Worm (Caenorhabditis elegans) whole organism, L3 larva: ENCODE results near the gene clc-3.

Experiments
- R02D3.7 ChIP-seq: fragments of 150-350 bp; optimal IDR thresholded peaks from 2 replicates; lab custom pipeline; 2014; ENCODE audit warnings: missing biosample characterization, missing genetic modification characterization
- ZK546.5 ChIP-seq: sonication (generic microtip); optimal IDR thresholded peaks from 2 replicates; lab custom pipeline; 2017; ENCODE audit warnings: missing biosample characterization, missing genetic modification characterization
- aly-2 ChIP-seq: fragments of 150-350 bp; optimal IDR thresholded peaks from 2 replicates; lab custom pipeline; 2014; ENCODE audit warnings: missing biosample characterization, missing genetic modification characterization
- ama-1 ChIP-seq: fragments of 150-350 bp; optimal IDR thresholded peaks from 2 replicates; lab custom pipeline; 2018
- ceh-16 ChIP-seq: sonication (generic microtip); optimal IDR thresholded peaks from 2 replicates; lab custom pipeline; 2017; ENCODE audit warnings: missing biosample characterization, missing genetic modification characterization
- ceh-82 ChIP-seq: fragments of 150-350 bp; optimal IDR thresholded peaks from 2 replicates; lab custom pipeline; 2014; ENCODE audit warnings: missing biosample characterization, missing genetic modification characterization
- ceh-9 ChIP-seq: sonication (generic microtip); optimal IDR thresholded peaks from 2 replicates; lab custom pipeline; 2018; ENCODE audit warnings: missing biosample characterization, missing genetic modification characterization
- daf-12 ChIP-seq: fragments of 150-350 bp; optimal IDR thresholded peaks from 2 replicates; lab custom pipeline; 2014; ENCODE audit warnings: missing biosample characterization, missing genetic modification reagents, missing genetic modification characterization
- egl-27 ChIP-seq: sonication (generic microtip); optimal IDR thresholded peaks from 4 replicates; lab custom pipeline; 2017; ENCODE audit warnings: missing biosample characterization, missing genetic modification reagents, missing genetic modification characterization
- egl-5 ChIP-seq: fragments of 150-350 bp; optimal IDR thresholded peaks from 2 replicates; lab custom pipeline; 2017; ENCODE audit warnings: missing biosample characterization, missing genetic modification reagents, missing genetic modification characterization, inconsistent platforms
- elt-2 ChIP-seq: sonication (generic microtip); optimal IDR thresholded peaks from 2 replicates; lab custom pipeline; 2016; ENCODE audit warnings: missing genetic modification reagents, mild to moderate bottlenecking, missing genetic modification characterization, missing compliant biosample characterization
- elt-3 ChIP-seq, 3 experiments: fragments of 150-350 bp in 1 of 3; sonication (generic microtip) in 2 of 3; optimal IDR thresholded peaks; 2 replicates in 2 of 3; 4 replicates in 1 of 3; lab custom pipeline; 2014 to 2017; ENCODE audit warnings: missing biosample characterization in 3 of 3, missing genetic modification characterization in 3 of 3
- fkh-10 ChIP-seq: sonication (generic microtip); optimal IDR thresholded peaks from 2 replicates; lab custom pipeline; 2017; ENCODE audit warnings: missing biosample characterization, missing genetic modification reagents, missing genetic modification characterization
- fkh-2 ChIP-seq: fragments of 150-350 bp; optimal IDR thresholded peaks from 2 replicates; lab custom pipeline; 2014; ENCODE audit warnings: missing biosample characterization, missing genetic modification reagents, missing genetic modification characterization
- fos-1 ChIP-seq: fragments of 150-350 bp; optimal IDR thresholded peaks from 2 replicates; lab custom pipeline; 2014; ENCODE audit warnings: missing biosample characterization, missing genetic modification characterization
- hmg-11 ChIP-seq: sonication (generic microtip); optimal IDR thresholded peaks from 2 replicates; lab custom pipeline; 2016; ENCODE audit warnings: missing genetic modification characterization, missing compliant biosample characterization
- jun-1 ChIP-seq: fragments of 150-350 bp; optimal IDR thresholded peaks from 2 replicates; lab custom pipeline; 2014; ENCODE audit warnings: missing biosample characterization, missing genetic modification reagents, missing genetic modification characterization
- lin-15B ChIP-seq: fragments of 150-350 bp; optimal IDR thresholded peaks from 2 replicates; lab custom pipeline; 2014; ENCODE audit warnings: missing biosample characterization, missing genetic modification characterization
- mdl-1 ChIP-seq: fragments of 150-350 bp; optimal IDR thresholded peaks from 2 replicates; lab custom pipeline; 2014; ENCODE audit warnings: missing biosample characterization, missing genetic modification characterization
- mml-1 ChIP-seq: fragments of 150-350 bp; sonication (generic microtip); optimal IDR thresholded peaks from 3 replicates; lab custom pipeline; 2014; ENCODE audit warnings: missing biosample characterization, missing genetic modification characterization
- nfya-1 ChIP-seq: sonication (generic microtip); optimal IDR thresholded peaks from 2 replicates; lab custom pipeline; 2017; ENCODE audit warnings: missing genetic modification characterization, mild to moderate bottlenecking, missing compliant biosample characterization, antibody characterized with exemption, moderate library complexity; ENCODE audit not compliant: insufficient read depth
- nhr-11 ChIP-seq: fragments of 150-350 bp; optimal IDR thresholded peaks from 2 replicates; lab custom pipeline; 2014; ENCODE audit warnings: missing biosample characterization, missing genetic modification characterization
- nhr-12 ChIP-seq: fragments of 150-350 bp; optimal IDR thresholded peaks from 2 replicates; lab custom pipeline; 2014; ENCODE audit warnings: missing biosample characterization, missing genetic modification characterization
- nhr-23 ChIP-seq: fragments of 150-350 bp; optimal IDR thresholded peaks from 2 replicates; lab custom pipeline; 2014; ENCODE audit warnings: missing biosample characterization, missing genetic modification reagents, missing genetic modification characterization
- nhr-237 ChIP-seq: fragments of 150-350 bp; optimal IDR thresholded peaks from 2 replicates; lab custom pipeline; 2014; ENCODE audit warnings: missing biosample characterization, missing genetic modification characterization
- nhr-25 ChIP-seq: sonication (generic microtip); optimal IDR thresholded peaks from 2 replicates; lab custom pipeline; 2017; ENCODE audit warnings: missing biosample characterization, missing genetic modification characterization
- nhr-28 ChIP-seq: fragments of 150-350 bp; optimal IDR thresholded peaks from 2 replicates; lab custom pipeline; 2014; ENCODE audit warnings: missing biosample characterization, missing genetic modification characterization
- nhr-67 ChIP-seq: fragments of 150-350 bp; optimal IDR thresholded peaks from 2 replicates; lab custom pipeline; 2014; ENCODE audit warnings: missing biosample characterization, missing genetic modification characterization
- nhr-76 ChIP-seq: fragments of 150-350 bp; sonication (generic microtip); optimal IDR thresholded peaks from 5 replicates; lab custom pipeline; 2014; ENCODE audit warnings: missing biosample characterization, missing genetic modification characterization
- nhr-77 ChIP-seq: fragments of 150-350 bp; optimal IDR thresholded peaks from 2 replicates; lab custom pipeline; 2014; ENCODE audit warnings: missing biosample characterization, missing genetic modification characterization
- pqm-1 ChIP-seq: fragments of 150-350 bp; optimal IDR thresholded peaks from 2 replicates; lab custom pipeline; 2017; ENCODE audit warnings: missing biosample characterization, missing genetic modification characterization, inconsistent platforms
- sea-2 ChIP-seq: fragments of 150-350 bp; sonication (generic microtip); optimal IDR thresholded peaks from 4 replicates; lab custom pipeline; 2014; ENCODE audit warnings: missing biosample characterization, missing genetic modification reagents, missing genetic modification characterization
- skn-1 ChIP-seq: fragments of 150-350 bp; optimal IDR thresholded peaks from 2 replicates; lab custom pipeline; 2014; ENCODE audit warnings: missing biosample characterization, missing genetic modification characterization
- snpc-4 ChIP-seq: fragments of 150-350 bp; optimal IDR thresholded peaks from 2 replicates; lab custom pipeline; 2014; ENCODE audit warnings: missing biosample characterization, missing genetic modification characterization
- unc-39 ChIP-seq: sonication (generic microtip); optimal IDR thresholded peaks from 4 replicates; lab custom pipeline; 2017; ENCODE audit warnings: missing biosample characterization, missing genetic modification characterization
- unc-62 ChIP-seq: fragments of 150-350 bp; sonication (generic microtip); optimal IDR thresholded peaks from 4 replicates; lab custom pipeline; 2014; ENCODE audit warnings: missing biosample characterization, missing genetic modification reagents, missing genetic modification characterization
- ztf-11 ChIP-seq: fragments of 150-350 bp; optimal IDR thresholded peaks from 2 replicates; lab custom pipeline; 2014; ENCODE audit warnings: missing biosample characterization, missing genetic modification characterization
- ztf-4 ChIP-seq: fragments of 150-350 bp; optimal IDR thresholded peaks from 2 replicates; lab custom pipeline; 2014; ENCODE audit warnings: missing biosample characterization, missing genetic modification characterization

clc-3 gene

DNA sequence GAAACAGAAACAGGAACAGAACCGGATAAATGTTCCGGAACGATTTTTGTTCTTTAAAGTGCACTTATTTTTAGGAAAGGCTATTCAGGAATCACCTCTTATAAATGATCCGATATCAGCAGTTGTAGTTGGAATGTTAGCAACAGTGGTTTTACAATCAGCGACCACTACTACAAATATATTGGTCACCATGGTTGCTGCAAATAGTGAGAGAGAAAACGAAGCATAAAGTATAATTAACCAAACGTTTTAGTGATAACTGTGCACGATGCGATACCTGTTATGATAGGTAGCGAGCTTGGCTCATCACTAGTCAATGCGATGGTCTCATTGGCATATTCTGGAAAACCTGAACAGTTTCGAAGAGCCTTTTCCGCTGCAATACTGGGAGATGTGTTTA is 5.1 kb downstream of the clc-3 start:
- no peak for TF ChIP-seq snpc-4 (tag; lab: Kevin White, UChicago)
- no peak for TF ChIP-seq ztf-4 (tag; lab: Kevin White, UChicago)
- no peak for TF ChIP-seq elt-2 (tag; lab: Kevin White, UChicago)

DNA sequence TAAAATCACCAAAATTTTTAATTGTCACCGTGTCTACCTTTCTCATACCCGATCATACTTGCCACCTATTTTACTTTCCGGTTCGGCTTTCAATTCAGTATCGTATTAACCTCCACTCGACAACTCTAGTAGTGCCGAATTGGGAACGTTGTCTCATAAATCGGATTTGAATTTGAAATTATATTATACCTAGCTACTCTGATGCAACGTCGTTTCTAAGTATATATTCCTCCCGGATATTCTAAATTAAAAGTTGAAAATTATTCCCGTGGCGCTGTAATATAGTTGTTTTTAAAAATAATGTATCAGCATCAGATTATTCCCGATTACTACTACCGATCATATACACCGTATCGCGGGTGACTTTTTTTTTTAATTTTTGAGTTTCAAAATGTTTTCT is 5.9 kb downstream of the clc-3 start, which contains the start of gene ZK563.2:
Gene ZK563.2, plus strand, starts transcription at position 301 of the 400 bp plus-strand sequence.
- TF ChIP-seq daf-12 (no peak), elt-2 (tag; lab: Kevin White, UChicago) (no peak), nhr-25 (tag; lab: Kevin White, UChicago) (no peak), hmg-11 (tag; lab: Kevin White, UChicago) (no peak), nfya-1 (tag; lab: Kevin White, UChicago) (no peak), mml-1 (no peak), sea-2 (GFP tag; lab: Kevin White, UChicago) (no peak), lin-15B (tag; lab: Kevin White, UChicago) (no peak), fkh-2 (no peak), ztf-4 (tag; lab: Kevin White, UChicago) (no peak), ZK546.5 (tag; lab: Kevin White, UChicago) (no peak), elt-3 (tag; optimal IDR thresholded peaks at IDR 0.05; lab: Kevin White, UChicago) (no peak), fos-1 (no peak), nhr-28 (tag; lab: Kevin White, UChicago) (no peak), nhr-12 (no peak)

DNA sequence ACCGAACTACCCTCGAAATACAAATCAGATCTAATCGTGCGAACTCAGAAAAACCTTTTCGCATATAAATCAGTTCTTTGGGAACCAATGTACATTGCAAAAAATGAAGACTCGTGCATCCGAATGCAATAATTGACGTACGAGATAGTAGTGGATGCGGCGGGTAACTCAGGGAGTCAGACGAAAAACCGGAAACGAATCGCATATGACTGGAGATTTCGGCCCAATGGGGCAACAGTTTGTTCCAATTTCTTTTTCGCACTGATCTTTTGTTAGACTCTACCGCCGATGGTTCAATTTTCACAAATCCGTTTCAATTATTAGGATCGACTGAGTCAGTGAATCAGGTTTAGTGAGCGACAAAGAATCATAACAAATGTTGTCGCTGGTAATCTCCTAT is 7.8 kb downstream of the clc-3 start:
- TF ChIP-seq nhr-11 (tag; lab: Kevin White, UChicago) (no peak), unc-62 (no peak), mdl-1 (no peak), skn-1 (tag; lab: Kevin White, UChicago) (no peak), nhr-77 (tag; lab: Kevin White, UChicago) (no peak), nfya-1 (tag; lab: Kevin White, UChicago) (no peak), snpc-4 (tag; lab: Kevin White, UChicago) (no peak), ztf-4 (tag; lab: Kevin White, UChicago) (no peak), R02D3.7 (tag; lab: Kevin White, UChicago) (no peak), ceh-16 (tag; lab: Kevin White, UChicago) (no peak), lin-15B (tag; lab: Kevin White, UChicago) (no peak), nhr-23 (tag; lab: Kevin White, UChicago) (no peak), elt-2 (tag; lab: Kevin White, UChicago) (no peak), ztf-11 (no peak)

DNA sequence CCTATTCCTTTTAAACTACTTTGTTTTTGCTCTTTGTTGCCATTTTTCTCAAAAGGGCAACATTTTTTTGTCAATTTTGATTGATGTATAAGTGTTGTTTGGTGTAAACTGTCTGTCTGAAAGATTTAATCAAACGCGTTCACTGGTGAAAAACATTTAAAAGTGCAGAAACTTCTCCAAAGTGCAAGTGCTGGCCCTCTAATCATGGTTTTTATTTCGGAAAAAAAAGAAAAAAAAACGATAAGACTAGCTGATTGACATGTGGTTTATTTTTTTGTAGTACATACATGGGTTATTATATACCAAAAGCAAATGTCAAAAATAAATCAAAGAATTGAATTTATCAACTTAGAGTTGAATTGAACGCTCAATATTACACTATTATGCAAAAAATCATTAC is 12.2 kb downstream of the clc-3 start, which contains the start of gene dhs-26:
Gene dhs-26, minus strand, starts transcription at position 116 of the 400 bp plus-strand sequence.
- no peak for TF ChIP-seq jun-1 (tag; lab: Kevin White, UChicago)
- no peak for TF ChIP-seq ama-1
- TF ChIP-seq pqm-1 (tag; lab: Kevin White, UChicago): no peak
- no peak for TF ChIP-seq daf-12
- no peak for TF ChIP-seq unc-39 (tag; lab: Kevin White, UChicago)
- TF ChIP-seq egl-5 (tag; lab: Kevin White, UChicago): no peak
- TF ChIP-seq nhr-76: no peak
- TF ChIP-seq R02D3.7 (tag; lab: Kevin White, UChicago): no peak
- no peak for TF ChIP-seq nhr-25 (tag; lab: Kevin White, UChicago)

DNA sequence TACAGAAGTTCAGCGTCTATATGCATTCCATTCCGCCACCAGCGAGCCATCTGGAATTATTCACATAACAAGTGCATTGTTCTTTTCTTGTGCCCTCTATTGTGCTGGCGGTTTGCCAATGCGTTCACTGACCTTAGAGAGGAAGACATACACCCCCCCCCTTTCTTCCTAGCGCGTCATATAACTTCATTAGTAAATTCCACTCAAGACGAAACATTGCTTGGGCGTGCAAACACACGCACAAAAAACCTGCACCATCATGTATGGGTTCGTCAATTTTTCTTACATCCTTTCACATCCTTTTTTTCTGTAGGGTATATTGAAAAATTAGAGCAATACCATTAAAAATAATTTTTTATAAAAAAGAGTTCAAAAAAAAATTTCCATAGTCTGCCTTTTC is 23.0 kb downstream of the clc-3 start, which contains the start of gene ZK816.1:
Gene ZK816.1, plus strand, starts transcription at position 187 of the 400 bp plus-strand sequence.
- TF ChIP-seq unc-39 (tag; lab: Kevin White, UChicago): no peak
- no peak for TF ChIP-seq nhr-76
- no peak for TF ChIP-seq pqm-1 (tag; lab: Kevin White, UChicago)
- no peak for TF ChIP-seq egl-27 (tag; lab: Kevin White, UChicago)
- TF ChIP-seq ceh-9: no peak
- no peak for TF ChIP-seq ceh-82 (tag; lab: Kevin White, UChicago)
- no peak for TF ChIP-seq R02D3.7 (tag; lab: Kevin White, UChicago)
- TF ChIP-seq ztf-11: no peak
- no peak for TF ChIP-seq nhr-67
- TF ChIP-seq skn-1 (tag; lab: Kevin White, UChicago): no peak
- TF ChIP-seq nhr-25 (tag; lab: Kevin White, UChicago): no peak
- TF ChIP-seq nhr-12: no peak
- no peak for TF ChIP-seq sea-2 (GFP tag; lab: Kevin White, UChicago)
- TF ChIP-seq jun-1 (tag; lab: Kevin White, UChicago): no peak
- no peak for TF ChIP-seq aly-2 (tag; lab: Kevin White, UChicago)
- no peak for TF ChIP-seq fkh-10 (GFP tag; lab: Kevin White, UChicago)
- TF ChIP-seq nhr-237: no peak
- TF ChIP-seq elt-2 (tag; lab: Kevin White, UChicago): no peak
- TF ChIP-seq, all 47 proteins: peak for 0
